Worm (Caenorhabditis elegans) whole organism, late embryonic: Measurements from ENCODE around the gene rpl-36.

Experiments
- ceh-48 ChIP-seq: sonication (generic microtip); optimal IDR thresholded peaks from 2 replicates; lab custom pipeline; 2016; ENCODE audit warnings: missing genetic modification characterization, inconsistent platforms, missing compliant biosample characterization
- dve-1 ChIP-seq: sonication (generic microtip); optimal IDR thresholded peaks from 2 replicates; lab custom pipeline; 2017; ENCODE audit warnings: antibody characterized with exemption, mild to moderate bottlenecking, missing genetic modification characterization, missing compliant biosample characterization
- lim-6 ChIP-seq: sonication (generic microtip); optimal IDR thresholded peaks from 2 replicates; lab custom pipeline; 2016; ENCODE audit warnings: missing genetic modification characterization, missing compliant biosample characterization
- sox-4 ChIP-seq: sonication (generic microtip); optimal IDR thresholded peaks from 2 replicates; lab custom pipeline; 2017; ENCODE audit warnings: mild to moderate bottlenecking, missing genetic modification characterization, inconsistent platforms, missing compliant biosample characterization

DNA sequence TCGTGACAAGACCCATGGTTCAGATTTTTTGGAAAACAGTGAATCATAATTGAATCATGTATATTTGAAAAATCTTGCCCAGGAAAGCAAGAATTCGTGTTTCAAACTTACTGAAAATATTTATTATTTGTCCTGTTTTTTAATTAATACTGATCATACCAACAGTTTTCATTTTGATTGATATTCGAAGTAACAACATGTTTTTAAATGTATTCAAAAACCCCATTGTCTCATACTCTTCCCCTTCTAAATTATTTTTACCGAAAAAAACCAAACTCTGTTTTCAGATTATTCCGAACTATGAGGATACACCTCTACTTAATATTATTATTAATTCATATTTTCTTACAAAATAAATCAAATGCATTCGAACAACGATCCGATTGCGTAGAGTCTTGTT lies 36.2 kb downstream of the rpl-36 start, which contains the start of gene R151.1:
- no peak for TF ChIP-seq ceh-48 (tag; lab: Kevin White, UChicago)
- TF ChIP-seq sox-4: no peak
- TF ChIP-seq lim-6 (tag; lab: Kevin White, UChicago): no peak
- no peak for TF ChIP-seq dve-1 (tag; lab: Kevin White, UChicago)
